Worm (Caenorhabditis elegans): ENCODE measurements around the gene ugt-55.

DNA sequence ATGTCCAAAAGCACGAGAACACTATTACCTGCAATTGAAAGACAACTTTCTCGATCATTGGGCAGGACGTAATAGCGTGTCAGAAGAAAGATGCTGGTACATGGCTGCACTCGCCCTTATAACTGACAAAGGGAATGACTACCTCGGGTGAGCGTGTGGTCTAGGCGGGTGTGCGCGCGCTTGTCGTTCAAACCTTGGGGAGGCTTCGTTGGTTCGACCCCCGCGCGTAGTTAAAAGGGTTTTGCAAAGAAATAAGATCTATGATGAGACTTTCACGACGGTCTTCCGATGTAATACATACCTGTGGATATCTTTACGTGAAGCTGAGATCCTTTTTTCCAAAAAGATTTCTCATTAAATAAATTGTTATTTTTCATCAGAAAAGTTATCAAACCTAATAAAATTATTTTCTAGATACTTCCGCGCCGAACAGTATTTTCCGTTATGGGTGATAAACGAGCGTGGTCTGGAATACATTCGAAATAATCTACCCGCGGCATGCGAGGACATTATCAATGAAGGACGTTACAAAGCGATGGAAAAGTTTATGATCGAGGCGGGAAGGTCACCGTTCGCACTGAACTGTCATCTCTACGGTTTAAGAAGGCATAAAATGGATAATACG lies 47.1 kb downstream of the ugt-55 start:
- TF ChIP-seq lin-15B (tag; optimal IDR thresholded peaks at IDR 0.05) (no peak), nhr-11 (tag; optimal IDR thresholded peaks at IDR 0.05) (peak; percentile 47), dmd-8 (GFP tag; IDR thresholded peaks at IDR 0.05) (peak; percentile 100), nhr-237 (tag; optimal IDR thresholded peaks at IDR 0.05) (no peak), mep-1 (tag; optimal IDR thresholded peaks at IDR 0.05) (peak; percentile 91), lir-3 (tag; optimal IDR thresholded peaks at IDR 0.05) (peak; percentile 95), ztf-11 (tag; optimal IDR thresholded peaks at IDR 0.05) (peak; percentile 49), ama-1 (optimal IDR thresholded peaks at IDR 0.05) (peak; percentile 91), ceh-82 (tag; optimal IDR thresholded peaks at IDR 0.05) (no peak), nhr-25 (tag; optimal IDR thresholded peaks at IDR 0.05; ENCODE audit: borderline replicate concordance, insufficient read depth) (peak; percentile 53), aha-1 (tag) (peak; percentile 93)

All from whole organism, L4 larva.